Worm (Caenorhabditis elegans) whole organism, late embryonic: ENCODE results near the gene F48G7.4.

Experiments used
- ama-1 ChIP-seq: fragments of 150-350 bp; optimal IDR thresholded peaks from 2 replicates; lab custom pipeline; 2014
- che-1 ChIP-seq: sonication (generic microtip); optimal IDR thresholded peaks from 2 replicates; lab custom pipeline; 2016; ENCODE audit warnings: mild to moderate bottlenecking, missing genetic modification characterization, missing compliant biosample characterization
- lim-6 ChIP-seq: sonication (generic microtip); optimal IDR thresholded peaks from 2 replicates; lab custom pipeline; 2016; ENCODE audit warnings: missing genetic modification characterization, missing compliant biosample characterization
- unc-3 ChIP-seq, 2 experiments: fragments of 200-800 bp in 1 of 2; sonication (Bioruptor generic) in 1 of 2; sonication (generic microtip) in 1 of 2; conservative IDR thresholded peaks in 1 of 2; optimal IDR thresholded peaks in 1 of 2; 2 replicates each; pipeline versions ENCODE4 v1.3.6 to Lab custom; 2016 to 2022; ENCODE audit warnings: missing compliant biosample characterization in 2 of 2, missing genetic modification characterization in 2 of 2, missing genetic modification reagents in 1 of 2

- TF ChIP-seq lim-6 (tag; lab: Kevin White, UChicago) (no peak), ama-1 (lab: Kevin White, UChicago) (no peak), che-1 (no peak), unc-3 (GFP tag; conservative IDR thresholded peaks at IDR 0.05; lab: Robert Waterston, UW) (no peak), unc-3 (tag; optimal IDR thresholded peaks at IDR 0.05; lab: Kevin White, UChicago) (no peak)
These were observed 3.6 kb downstream of the F48G7.4 start, which contains the start of gene F48G7.5 for ce11 chrV:622902-623301.
